Worm (Caenorhabditis elegans) whole organism, L4 larva: ENCODE results near the gene F45D3.4.

Source experiments
- F44E2.7 ChIP-seq: fragments of 200-800 bp; sonication (Bioruptor generic); IDR thresholded peaks from 2 replicates; pipeline ENCODE4 v2.1.2; 2022; ENCODE audit warnings: missing genetic modification characterization, missing compliant biosample characterization
- aly-2 ChIP-seq: sonication (generic microtip); optimal IDR thresholded peaks from 2 replicates; lab custom pipeline; 2018; ENCODE audit warnings: missing biosample characterization, missing genetic modification characterization
- lin-15B ChIP-seq: fragments of 150-350 bp; sonication (generic microtip); optimal IDR thresholded peaks from 3 replicates; lab custom pipeline; 2014; ENCODE audit warnings: missing biosample characterization, missing genetic modification characterization
- lir-3 ChIP-seq: sonication (generic microtip); optimal IDR thresholded peaks from 2 replicates; lab custom pipeline; 2016; ENCODE audit warnings: mild to moderate bottlenecking, missing genetic modification characterization, missing compliant biosample characterization
- nhr-11 ChIP-seq: fragments of 150-350 bp; optimal IDR thresholded peaks from 2 replicates; lab custom pipeline; 2014; ENCODE audit warnings: missing biosample characterization, missing genetic modification characterization
- unc-39 ChIP-seq: sonication (generic microtip); optimal IDR thresholded peaks from 2 replicates; lab custom pipeline; 2017; ENCODE audit warnings: missing biosample characterization, missing genetic modification characterization
- ztf-11 ChIP-seq: fragments of 150-350 bp; optimal IDR thresholded peaks from 2 replicates; lab custom pipeline; 2014; ENCODE audit warnings: missing biosample characterization, missing genetic modification characterization

- TF ChIP-seq unc-39 (tag; lab: Kevin White, UChicago) (no peak), lir-3 (tag; lab: Kevin White, UChicago) (no peak), lin-15B (tag; lab: Kevin White, UChicago) (no peak), ztf-11 (tag; lab: Kevin White, UChicago) (no peak), nhr-11 (no peak), F44E2.7 (GFP tag; lab: Robert Waterston, UW) (no peak), aly-2 (tag; lab: Kevin White, UChicago) (no peak)
Measured at ce11 chrV:12584771-12585170, 31.8 kb upstream of the F45D3.4 start.
